Worm (Caenorhabditis elegans) whole organism, L2 larva: Measurements from ENCODE around the gene srh-299.

Experiments used
- elt-3 ChIP-seq: sonication (generic microtip); optimal IDR thresholded peaks from 2 replicates; lab custom pipeline; 2017; ENCODE audit warnings: missing biosample characterization, missing genetic modification characterization
- lin-13 ChIP-seq: fragments of 150-350 bp; optimal IDR thresholded peaks from 2 replicates; lab custom pipeline; 2014; ENCODE audit warnings: missing biosample characterization, missing genetic modification reagents, missing genetic modification characterization
- nhr-77 ChIP-seq: fragments of 150-350 bp; optimal IDR thresholded peaks from 2 replicates; lab custom pipeline; 2014; ENCODE audit warnings: missing biosample characterization, missing genetic modification characterization
- skn-1 ChIP-seq: sonication (generic microtip); optimal IDR thresholded peaks from 2 replicates; lab custom pipeline; 2017; ENCODE audit warnings: missing biosample characterization, missing genetic modification characterization
- snpc-4 ChIP-seq: fragments of 150-350 bp; optimal IDR thresholded peaks from 2 replicates; lab custom pipeline; 2014; ENCODE audit warnings: missing biosample characterization, missing genetic modification characterization
- unc-55 ChIP-seq: fragments of 150-350 bp; sonication (generic microtip); optimal IDR thresholded peaks from 3 replicates; lab custom pipeline; 2014; ENCODE audit warnings: missing biosample characterization, missing genetic modification reagents, missing genetic modification characterization
- ztf-4 ChIP-seq: fragments of 150-350 bp; optimal IDR thresholded peaks from 2 replicates; lab custom pipeline; 2014; ENCODE audit warnings: missing biosample characterization, missing genetic modification characterization

DNA sequence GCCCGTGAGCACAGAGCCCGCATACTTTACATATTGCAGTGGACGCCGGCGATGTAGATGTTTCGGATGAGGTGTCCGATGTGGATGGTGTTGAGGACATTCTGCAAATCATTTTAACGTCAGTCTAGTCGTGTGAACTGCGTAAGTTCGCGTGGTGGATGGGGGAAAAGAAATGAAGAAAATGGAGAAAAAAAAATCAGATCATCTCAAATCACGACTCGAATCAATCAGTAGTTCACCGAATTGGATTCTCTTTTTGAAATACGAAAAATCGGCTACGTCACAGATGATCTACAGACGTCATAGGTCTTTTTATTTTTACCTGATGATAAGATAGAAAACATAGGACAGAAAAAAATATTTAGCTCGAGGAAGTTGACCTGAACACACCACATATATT, 13.2 kb downstream of the srh-299 start, which contains the start of gene nhr-102:
- no peak for TF ChIP-seq unc-55 (GFP tag; lab: Kevin White, UChicago)
- TF ChIP-seq skn-1 (tag; lab: Kevin White, UChicago), result no peak
- TF ChIP-seq snpc-4 (tag; lab: Kevin White, UChicago), result no peak
- TF ChIP-seq elt-3 (tag; lab: Kevin White, UChicago), result no peak
- TF ChIP-seq nhr-77, result no peak
- no peak for TF ChIP-seq lin-13
- TF ChIP-seq ztf-4 (tag; lab: Kevin White, UChicago), result no peak
